Worm (Caenorhabditis elegans) whole organism, late embryonic: ENCODE measurements around the gene sptl-2.

Experiments
- T23F11.4 ChIP-seq: fragments of 200-800 bp; sonication (Bioruptor generic); optimal IDR thresholded peaks from 2 replicates; lab custom pipeline; 2018; ENCODE audit warnings: mild to moderate bottlenecking, missing genetic modification characterization, missing compliant biosample characterization
- unc-3 ChIP-seq, 2 experiments: fragments of 200-800 bp in 1 of 2; sonication (Bioruptor generic) in 1 of 2; sonication (generic microtip) in 1 of 2; conservative IDR thresholded peaks in 1 of 2; optimal IDR thresholded peaks in 1 of 2; 2 replicates each; pipeline versions ENCODE4 v1.3.6 to Lab custom; 2016 to 2022; ENCODE audit warnings: missing compliant biosample characterization in 2 of 2, missing genetic modification characterization in 2 of 2, missing genetic modification reagents in 1 of 2
- unc-86 ChIP-seq: sonication (generic microtip); optimal IDR thresholded peaks from 2 replicates; lab custom pipeline; 2016; ENCODE audit warnings: missing genetic modification characterization, missing compliant biosample characterization

ce11 chrV:8007460-8008292, 9.3 kb upstream of the sptl-2 start, which contains the start of gene Y97E10AR.3:
- TF ChIP-seq unc-86 (tag; lab: Kevin White, UChicago) (no peak), unc-3 (GFP tag; conservative IDR thresholded peaks at IDR 0.05; lab: Robert Waterston, UW) (no peak), unc-3 (tag; optimal IDR thresholded peaks at IDR 0.05; lab: Kevin White, UChicago) (no peak), T23F11.4 (GFP tag; lab: Kevin White, UChicago) (no peak)
